Worm (Caenorhabditis elegans) whole organism, young adult: Measurements from ENCODE around the gene chl-1.

ENCODE experiments used
- C17E4.6 ChIP-seq: fragments of 200-800 bp; sonication (Bioruptor generic); IDR thresholded peaks from 2 replicates; pipeline ENCODE4 v1.3.6; 2022; ENCODE audit warnings: missing genetic modification reagents, missing genetic modification characterization, missing compliant biosample characterization
- F39B2.1 ChIP-seq: fragments of 200-800 bp; sonication (Bioruptor generic); IDR thresholded peaks from 2 replicates; pipeline ENCODE4 v1.3.6; 2022; ENCODE audit warnings: missing genetic modification reagents, missing genetic modification characterization, missing compliant biosample characterization
- F49E8.2 ChIP-seq: sonication (generic microtip); optimal IDR thresholded peaks from 3 replicates; lab custom pipeline; 2017; ENCODE audit warnings: missing genetic modification characterization, mild to moderate bottlenecking, missing compliant biosample characterization, antibody characterized with exemption, moderate library complexity; ENCODE audit not compliant: insufficient read depth
- F55B11.4 ChIP-seq: sonication (generic microtip); optimal IDR thresholded peaks from 2 replicates; lab custom pipeline; 2016; ENCODE audit warnings: missing compliant biosample characterization, missing genetic modification characterization, borderline replicate concordance; ENCODE audit not compliant: insufficient read depth
- T07F8.4 ChIP-seq: sonication (generic microtip); optimal IDR thresholded peaks from 2 replicates; lab custom pipeline; 2016; ENCODE audit warnings: mild to moderate bottlenecking, missing genetic modification characterization, moderate library complexity, missing compliant biosample characterization
- Y53G8AR.9 ChIP-seq: fragments of 200-800 bp; sonication (Bioruptor generic); conservative IDR thresholded peaks from 2 replicates; pipeline ENCODE4 v1.3.6; 2022; ENCODE audit warnings: missing genetic modification reagents, missing genetic modification characterization, missing compliant biosample characterization
- akir-1 ChIP-seq: fragments of 200-800 bp; sonication (Bioruptor generic); optimal IDR thresholded peaks from 2 replicates; lab custom pipeline; 2018; ENCODE audit warnings: mild to moderate bottlenecking, missing genetic modification characterization, moderate library complexity, missing compliant biosample characterization
- ama-1 ChIP-seq, 3 experiments: fragments of 150-350 bp in 1 of 3; sonication (generic microtip) in 2 of 3; optimal IDR thresholded peaks; 2 replicates each; lab custom pipeline; 2014 to 2018; ENCODE audit warnings: missing biosample characterization in 2 of 3, missing genetic modification characterization in 2 of 3, missing genetic modification reagents in 2 of 3
- bed-1 ChIP-seq: fragments of 200-800 bp; sonication (Bioruptor generic); IDR thresholded peaks from 2 replicates; pipeline ENCODE4 v1.3.6; 2022; ENCODE audit warnings: missing genetic modification reagents, missing genetic modification characterization, missing compliant biosample characterization
- bed-2 ChIP-seq: fragments of 200-800 bp; sonication (Bioruptor generic); IDR thresholded peaks from 2 replicates; pipeline ENCODE4 v1.3.6; 2022; ENCODE audit warnings: missing genetic modification reagents, missing genetic modification characterization, missing compliant biosample characterization
- cebp-1 ChIP-seq, 2 experiments: fragments of 200-800 bp in 1 of 2; sonication (Bioruptor generic) in 1 of 2; sonication (generic microtip) in 1 of 2; IDR thresholded peaks in 1 of 2; optimal IDR thresholded peaks in 1 of 2; 2 replicates each; pipeline versions ENCODE4 v1.3.6 to Lab custom; 2017 to 2022; ENCODE audit warnings: missing compliant biosample characterization in 2 of 2, missing genetic modification characterization in 2 of 2, mild to moderate bottlenecking in 1 of 2, missing genetic modification reagents in 1 of 2, moderate library complexity in 1 of 2
- ceh-58 ChIP-seq: fragments of 200-800 bp; sonication (Bioruptor generic); IDR thresholded peaks from 2 replicates; pipeline ENCODE4 v1.3.6; 2022; ENCODE audit warnings: missing genetic modification characterization, missing compliant biosample characterization
- die-1 ChIP-seq: sonication (generic microtip); optimal IDR thresholded peaks from 2 replicates; lab custom pipeline; 2016; ENCODE audit warnings: missing genotype, mild to moderate bottlenecking, missing genetic modification characterization, missing compliant biosample characterization
- egl-18 ChIP-seq: fragments of 200-800 bp; sonication (Bioruptor generic); IDR thresholded peaks from 2 replicates; pipeline ENCODE4 v1.3.6; 2022; ENCODE audit warnings: missing genetic modification reagents, missing genetic modification characterization, missing compliant biosample characterization
- fkh-3 ChIP-seq: sonication (generic microtip); optimal IDR thresholded peaks from 2 replicates; lab custom pipeline; 2016; ENCODE audit warnings: mild to moderate bottlenecking, missing genetic modification characterization, missing compliant biosample characterization
- gei-17 ChIP-seq: fragments of 200-800 bp; sonication (Bioruptor generic); optimal IDR thresholded peaks from 2 replicates; lab custom pipeline; 2018; ENCODE audit warnings: mild to moderate bottlenecking, missing genetic modification characterization, missing compliant biosample characterization
- hmg-1.2 ChIP-seq: fragments of 200-800 bp; sonication (Bioruptor generic); IDR thresholded peaks from 2 replicates; pipeline ENCODE4 v1.3.6; 2022; ENCODE audit warnings: missing genetic modification reagents, missing genetic modification characterization, missing compliant biosample characterization
- lag-1 ChIP-seq: fragments of 200-800 bp; sonication (Bioruptor generic); IDR thresholded peaks from 2 replicates; pipeline ENCODE4 v1.3.6; 2022; ENCODE audit warnings: missing genetic modification reagents, missing genetic modification characterization, missing compliant biosample characterization
- lin-35 ChIP-seq, 3 experiments: fragments of 150-350 bp in 2 of 3; sonication (generic microtip) in 1 of 3; optimal IDR thresholded peaks; 2 replicates each; lab custom pipeline; 2014 to 2018; ENCODE audit warnings: missing biosample characterization in 3 of 3, missing genetic modification characterization in 3 of 3, missing genetic modification reagents in 3 of 3
- lsy-27 ChIP-seq: sonication (generic microtip); optimal IDR thresholded peaks from 2 replicates; lab custom pipeline; 2017; ENCODE audit warnings: missing genetic modification characterization, mild to moderate bottlenecking, missing compliant biosample characterization, antibody characterized with exemption, missing genotype, borderline replicate concordance; ENCODE audit not compliant: insufficient read depth
- madf-10 ChIP-seq: sonication (generic microtip); optimal IDR thresholded peaks from 2 replicates; lab custom pipeline; 2016; ENCODE audit warnings: mild to moderate bottlenecking, missing genetic modification characterization, missing compliant biosample characterization
- madf-3 ChIP-seq: fragments of 200-800 bp; sonication (Bioruptor generic); IDR thresholded peaks from 2 replicates; pipeline ENCODE4 v1.3.6; 2022; ENCODE audit warnings: missing genetic modification reagents, missing genetic modification characterization, missing compliant biosample characterization
- madf-8 ChIP-seq: fragments of 200-800 bp; sonication (Bioruptor generic); conservative IDR thresholded peaks from 2 replicates; pipeline ENCODE4 v1.3.6; 2022; ENCODE audit warnings: missing genetic modification reagents, missing genetic modification characterization, missing compliant biosample characterization
- mel-28 ChIP-seq: sonication (generic microtip); optimal IDR thresholded peaks from 2 replicates; lab custom pipeline; 2016; ENCODE audit warnings: borderline replicate concordance, mild to moderate bottlenecking, missing genetic modification characterization, missing compliant biosample characterization
- nfya-1 ChIP-seq: sonication (generic microtip); optimal IDR thresholded peaks from 2 replicates; lab custom pipeline; 2017; ENCODE audit warnings: antibody characterized with exemption, missing compliant biosample characterization, missing genetic modification characterization, borderline replicate concordance; ENCODE audit not compliant: insufficient read depth
- nfyb-1 ChIP-seq: fragments of 200-800 bp; sonication (Bioruptor generic); IDR thresholded peaks from 2 replicates; pipeline ENCODE4 v1.3.6; 2022; ENCODE audit warnings: missing genetic modification reagents, missing genetic modification characterization, missing compliant biosample characterization
- nhr-179 ChIP-seq: sonication (generic microtip); optimal IDR thresholded peaks from 2 replicates; lab custom pipeline; 2016; ENCODE audit warnings: mild to moderate bottlenecking, missing genetic modification characterization, missing compliant biosample characterization
- snpc-3.4 ChIP-seq: sonication (generic microtip); optimal IDR thresholded peaks from 2 replicates; lab custom pipeline; 2017; ENCODE audit warnings: missing genetic modification characterization, mild to moderate bottlenecking, missing compliant biosample characterization, antibody characterized with exemption, moderate library complexity, missing genotype, missing genetic modification reagents
- somi-1 ChIP-seq: fragments of 200-800 bp; sonication (Bioruptor generic); optimal IDR thresholded peaks from 2 replicates; lab custom pipeline; 2018; ENCODE audit warnings: mild to moderate bottlenecking, missing genetic modification characterization, missing compliant biosample characterization
- tbp1 ChIP-seq: fragments of 200-800 bp; sonication (Bioruptor generic); optimal IDR thresholded peaks from 2 replicates; lab custom pipeline; 2018; ENCODE audit warnings: mild to moderate bottlenecking, missing genetic modification characterization, missing compliant biosample characterization
- tbx-9 ChIP-seq: sonication (generic microtip); optimal IDR thresholded peaks from 2 replicates; lab custom pipeline; 2016; ENCODE audit warnings: borderline replicate concordance, missing genetic modification characterization, inconsistent platforms, missing compliant biosample characterization
- unc-62 ChIP-seq: fragments of 150-350 bp; optimal IDR thresholded peaks from 2 replicates; lab custom pipeline; 2014; ENCODE audit warnings: missing biosample characterization, missing genetic modification reagents, missing genetic modification characterization
- xnd-1 ChIP-seq: sonication (generic microtip); optimal IDR thresholded peaks from 2 replicates; lab custom pipeline; 2016; ENCODE audit warnings: missing genotype, missing genetic modification reagents, missing genetic modification characterization, missing compliant biosample characterization
- zfh-2 ChIP-seq: fragments of 200-800 bp; sonication (Bioruptor generic); conservative IDR thresholded peaks from 2 replicates; pipeline ENCODE4 v1.3.6; 2022; ENCODE audit warnings: missing genetic modification reagents, missing genetic modification characterization, missing compliant biosample characterization
- zim-3 ChIP-seq: sonication (generic microtip); optimal IDR thresholded peaks from 2 replicates; lab custom pipeline; 2017; ENCODE audit warnings: mild to moderate bottlenecking, missing genetic modification characterization, moderate library complexity, missing compliant biosample characterization
- ztf-28 ChIP-seq: fragments of 200-800 bp; sonication (Bioruptor generic); IDR thresholded peaks from 2 replicates; pipeline ENCODE4 v1.3.6; 2022; ENCODE audit warnings: missing genetic modification reagents, missing genetic modification characterization, missing compliant biosample characterization
- ztf-3 ChIP-seq: fragments of 200-800 bp; sonication (Bioruptor generic); optimal IDR thresholded peaks from 2 replicates; lab custom pipeline; 2018; ENCODE audit warnings: mild to moderate bottlenecking, missing genetic modification characterization, missing compliant biosample characterization

Gene chl-1

ce11 chrIII:10362920-10363319, 42.1 kb downstream of the chl-1 start:
- TF ChIP-seq madf-10 (tag; lab: Kevin White, UChicago) = no peak
- no peak for TF ChIP-seq hmg-1.2 (GFP tag; lab: Robert Waterston, UW)
- TF ChIP-seq madf-3 (GFP tag; lab: Robert Waterston, UW) = no peak
- TF ChIP-seq bed-1 = no peak
- TF ChIP-seq C17E4.6 (GFP tag; lab: Robert Waterston, UW) = no peak
- TF ChIP-seq F39B2.1 (GFP tag; lab: Robert Waterston, UW) = no peak
- no peak for TF ChIP-seq cebp-1 (GFP tag; IDR thresholded peaks at IDR 0.05; lab: Robert Waterston, UW)
- no peak for TF ChIP-seq cebp-1 (tag; optimal IDR thresholded peaks at IDR 0.05; lab: Kevin White, UChicago)
- TF ChIP-seq ztf-28 (GFP tag; lab: Robert Waterston, UW) = no peak
- no peak for TF ChIP-seq F55B11.4 (tag; lab: Kevin White, UChicago)
- no peak for TF ChIP-seq snpc-3.4
- TF ChIP-seq mel-28 (tag; lab: Kevin White, UChicago) = no peak
- TF ChIP-seq zim-3 = no peak
- TF ChIP-seq die-1 (tag; lab: Kevin White, UChicago) = no peak
- no peak for TF ChIP-seq egl-18 (GFP tag; lab: Robert Waterston, UW)
- TF ChIP-seq nfya-1 = no peak
- TF ChIP-seq akir-1 = no peak

ce11 chrIII:10361456-10361855, 43.6 kb downstream of the chl-1 start:
- TF ChIP-seq ceh-58 (GFP tag; lab: Robert Waterston, UW) (no peak), ama-1 (optimal IDR thresholded peaks at IDR 0.05; lab: Kevin White, UChicago) (no peak), ama-1 (GFP tag; optimal IDR thresholded peaks at IDR 0.05; lab: Kevin White, UChicago) (no peak), mel-28 (tag; lab: Kevin White, UChicago) (no peak), madf-8 (GFP tag; lab: Robert Waterston, UW) (no peak), bed-2 (GFP tag; lab: Robert Waterston, UW) (no peak), nhr-179 (tag; lab: Kevin White, UChicago) (no peak), zfh-2 (GFP tag; lab: Robert Waterston, UW) (no peak), lsy-27 (tag; lab: Kevin White, UChicago) (no peak), C17E4.6 (GFP tag; lab: Robert Waterston, UW) (no peak), Y53G8AR.9 (GFP tag; lab: Robert Waterston, UW) (no peak), gei-17 (GFP tag; lab: Kevin White, UChicago) (no peak), tbx-9 (tag; lab: Kevin White, UChicago) (no peak), unc-62 (GFP tag; lab: Kevin White, UChicago) (no peak), akir-1 (no peak), ztf-3 (GFP tag; lab: Kevin White, UChicago) (no peak), lag-1 (GFP tag; lab: Robert Waterston, UW) (no peak), fkh-3 (tag; lab: Kevin White, UChicago) (no peak), somi-1 (GFP tag; lab: Kevin White, UChicago) (no peak), F49E8.2 (no peak), nfyb-1 (GFP tag; lab: Robert Waterston, UW) (no peak)

ce11 chrIII:10359916-10360315, 45.1 kb downstream of the chl-1 start:
- TF ChIP-seq tbp1 (GFP tag; lab: Kevin White, UChicago) (no peak), T07F8.4 (no peak), xnd-1 (no peak), lin-35 (GFP tag; optimal IDR thresholded peaks at IDR 0.05; lab: Kevin White, UChicago) (no peak)
